Worm (Caenorhabditis elegans): ENCODE data around the gene ceh-89.
A peak's percentile ranks its signal among the peaks of the same experiment; 100 is the strongest.

The ceh-89 gene

ce11 chrX:14156913-14157312 is 15.2 kb downstream of the ceh-89 start, which contains the start of gene ceh-90:
Gene ceh-90 (minus strand): TSS chrX:14157013.
- TF ChIP-seq dmd-4 (tag; optimal IDR thresholded peaks at IDR 0.05), result no peak
- no peak for TF ChIP-seq F13H6.1 (tag; optimal IDR thresholded peaks at IDR 0.05)
- TF ChIP-seq ceh-16 (tag; optimal IDR thresholded peaks at IDR 0.05), result no peak
- TF ChIP-seq elt-1 (tag; optimal IDR thresholded peaks at IDR 0.05), result no peak
- no peak for TF ChIP-seq crh-2 (tag; optimal IDR thresholded peaks at IDR 0.05)
- TF ChIP-seq blmp-1 (tag; optimal IDR thresholded peaks at IDR 0.05; ENCODE audit: insufficient read depth), result no peak
- no peak for TF ChIP-seq sem-4 (tag; optimal IDR thresholded peaks at IDR 0.05)

- TF ChIP-seq lin-13 (GFP tag; optimal IDR thresholded peaks at IDR 0.05) (peak; percentile 27), nhr-237 (tag; optimal IDR thresholded peaks at IDR 0.05) (no peak), mbf-1 (tag; optimal IDR thresholded peaks at IDR 0.05) (no peak), sma-3 (GFP tag; optimal IDR thresholded peaks at IDR 0.05) (peak; percentile 60), nhr-21 (tag; optimal IDR thresholded peaks at IDR 0.05) (peak; percentile 37), sma-9 (GFP tag; optimal IDR thresholded peaks at IDR 0.05) (peak; percentile 43), sma-9 (tag; optimal IDR thresholded peaks at IDR 0.05) (no peak), crh-2 (tag; optimal IDR thresholded peaks at IDR 0.05) (peak; percentile 43), fos-1 (tag; optimal IDR thresholded peaks at IDR 0.05) (peak; percentile 29), elt-1 (tag; optimal IDR thresholded peaks at IDR 0.05) (no peak), nhr-23 (tag; optimal IDR thresholded peaks at IDR 0.05) (no peak), gmeb-1 (tag; optimal IDR thresholded peaks at IDR 0.05) (peak; percentile 53), ztf-1 (GFP tag; conservative IDR thresholded peaks at IDR 0.05) (no peak), ama-1 (optimal IDR thresholded peaks at IDR 0.05) (no peak), nhr-129 (tag; optimal IDR thresholded peaks at IDR 0.05) (no peak)
Measured at ce11 chrX:14161684-14162347, 20.1 kb downstream of the ceh-89 start, which contains the start of gene lgc-25. Gene lgc-25 (minus strand): TSS chrX:14161734.

- peak; percentile 51 for TF ChIP-seq ama-1 (optimal IDR thresholded peaks at IDR 0.05)
- TF ChIP-seq sem-4 (tag; optimal IDR thresholded peaks at IDR 0.05), result no peak
Measured at ce11 chrX:14164234-14164633, 22.5 kb downstream of the ceh-89 start, which contains the start of gene vha-20. Gene vha-20 (minus strand): TSS chrX:14164506.

DNA sequence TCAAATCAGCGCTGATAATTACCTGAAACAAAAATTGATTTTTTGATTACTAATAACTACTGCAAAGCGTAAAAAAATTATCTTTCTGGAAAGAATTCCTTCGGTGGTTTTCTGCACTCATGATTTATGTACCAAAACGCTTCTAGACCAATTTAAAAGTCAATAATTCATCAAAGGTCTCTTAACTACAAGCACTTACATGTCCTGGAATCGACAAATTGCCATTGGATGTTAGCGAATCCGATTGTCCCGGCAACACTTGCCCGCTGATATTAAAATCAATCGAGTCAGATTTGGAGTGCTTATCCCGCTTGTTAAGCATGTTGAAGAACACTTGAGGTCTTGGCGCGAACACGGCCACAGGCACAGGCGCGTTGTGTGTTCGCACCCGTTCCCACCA is 23.4 kb downstream of the ceh-89 start:
- TF ChIP-seq nhr-237 (tag; optimal IDR thresholded peaks at IDR 0.05) (no peak), Y55F3AM.14 (GFP tag; optimal IDR thresholded peaks at IDR 0.05) (no peak), lin-13 (GFP tag; optimal IDR thresholded peaks at IDR 0.05) (no peak), ztf-4 (tag; optimal IDR thresholded peaks at IDR 0.05) (no peak), aly-2 (tag; optimal IDR thresholded peaks at IDR 0.05) (no peak), ceh-16 (tag; optimal IDR thresholded peaks at IDR 0.05) (no peak), nhr-6 (tag; optimal IDR thresholded peaks at IDR 0.05) (no peak)

ce11 chrX:14169569-14170031 is 27.9 kb downstream of the ceh-89 start, which contains the start of gene sym-4:
Gene sym-4 (minus strand): TSS chrX:14169619.
- TF ChIP-seq ztf-11 (tag; optimal IDR thresholded peaks at IDR 0.05) (no peak), ceh-16 (tag; optimal IDR thresholded peaks at IDR 0.05) (no peak), unc-39 (tag; optimal IDR thresholded peaks at IDR 0.05) (no peak), skn-1 (tag; optimal IDR thresholded peaks at IDR 0.05) (peak; percentile 8), sma-9 (GFP tag; optimal IDR thresholded peaks at IDR 0.05) (peak; percentile 93), sma-9 (tag; optimal IDR thresholded peaks at IDR 0.05) (no peak), blmp-1 (tag; optimal IDR thresholded peaks at IDR 0.05; ENCODE audit: insufficient read depth) (peak; percentile 80), elt-3 (tag; optimal IDR thresholded peaks at IDR 0.05) (no peak), lin-11 (tag; optimal IDR thresholded peaks at IDR 0.05) (peak; percentile 74), nhr-129 (tag; optimal IDR thresholded peaks at IDR 0.05) (peak; percentile 97), ama-1 (optimal IDR thresholded peaks at IDR 0.05) (peak; percentile 30), ztf-4 (tag; optimal IDR thresholded peaks at IDR 0.05) (peak; percentile 84), nhr-77 (tag; optimal IDR thresholded peaks at IDR 0.05) (peak; percentile 34), egl-27 (tag; optimal IDR thresholded peaks at IDR 0.05) (peak; percentile 83), lsy-2 (tag; optimal IDR thresholded peaks at IDR 0.05) (peak; percentile 35 to 90), gmeb-1 (tag; optimal IDR thresholded peaks at IDR 0.05) (peak; percentile 81), nhr-237 (tag; optimal IDR thresholded peaks at IDR 0.05) (peak; percentile 34), C34F6.9 (tag; optimal IDR thresholded peaks at IDR 0.05) (peak; percentile 98), mbf-1 (tag; optimal IDR thresholded peaks at IDR 0.05) (no peak), mab-5 (tag; optimal IDR thresholded peaks at IDR 0.05) (peak; percentile 81), elt-1 (tag; optimal IDR thresholded peaks at IDR 0.05) (no peak), snpc-4 (tag; optimal IDR thresholded peaks at IDR 0.05) (peak; percentile 78), fos-1 (tag; optimal IDR thresholded peaks at IDR 0.05) (peak; percentile 99), crh-2 (tag; optimal IDR thresholded peaks at IDR 0.05) (peak; percentile 96), zag-1 (tag; optimal IDR thresholded peaks at IDR 0.05) (peak; percentile 92), ztf-1 (GFP tag; conservative IDR thresholded peaks at IDR 0.05) (no peak), ceh-82 (tag; optimal IDR thresholded peaks at IDR 0.05) (peak; percentile 32), alr-1 (tag; optimal IDR thresholded peaks at IDR 0.05) (no peak), nhr-23 (tag; optimal IDR thresholded peaks at IDR 0.05) (no peak), unc-62 (GFP tag; optimal IDR thresholded peaks at IDR 0.05) (no peak), ZK546.5 (tag; optimal IDR thresholded peaks at IDR 0.05) (no peak), lin-39 (tag; optimal IDR thresholded peaks at IDR 0.05) (no peak), nhr-10 (tag; optimal IDR thresholded peaks at IDR 0.05) (peak; percentile 22), R02D3.7 (tag; optimal IDR thresholded peaks at IDR 0.05) (no peak)

Measured in whole organism, L2 larva.